Fruit fly (Drosophila melanogaster): ENCODE results near the gene CG13698.

DNA sequence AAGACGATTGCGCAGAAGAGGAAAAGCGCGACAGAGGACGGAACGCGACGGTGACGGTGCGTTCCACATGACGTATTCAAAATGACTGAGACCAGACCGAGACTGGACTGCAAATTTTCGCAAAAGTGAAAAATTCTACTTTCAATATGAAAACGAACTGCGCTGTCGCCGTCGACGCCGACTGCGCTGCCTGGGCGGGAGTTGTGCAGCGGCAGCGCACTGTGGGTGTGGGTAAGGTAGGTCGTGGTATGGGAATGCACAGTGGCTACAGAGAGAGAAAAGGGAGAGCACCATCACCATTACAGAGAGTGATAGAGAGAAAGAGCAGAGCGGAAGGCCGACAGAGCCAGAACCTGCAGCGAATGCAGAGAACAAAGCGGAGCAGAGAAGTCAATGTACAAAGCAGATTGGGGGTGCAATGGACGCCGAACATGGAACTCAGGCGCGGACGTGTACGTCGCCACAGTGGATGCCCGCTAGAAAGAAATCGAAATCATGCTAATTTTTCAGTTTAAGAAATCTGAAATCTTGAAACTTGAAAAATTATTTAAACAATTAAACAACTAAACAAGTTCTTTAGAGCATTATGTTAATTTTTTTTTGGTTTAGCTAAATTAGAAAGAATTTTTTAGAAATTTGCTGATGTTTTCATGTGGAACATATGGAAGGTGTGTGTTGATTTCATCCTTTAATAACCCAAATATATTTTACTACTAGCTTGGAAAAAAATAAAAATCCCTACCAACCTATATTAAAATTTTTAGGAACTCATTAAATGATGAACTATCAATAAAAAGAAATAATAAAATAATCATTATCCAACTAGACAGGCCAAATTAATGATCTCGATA lies 41.1 kb downstream of the CG13698 start, which contains the start of gene Eip75B:
- TF ChIP-seq psq (optimal IDR thresholded peaks at IDR 0.05) (no peak), CG8478 (optimal IDR thresholded peaks at IDR 0.05) (no peak), pan (optimal IDR thresholded peaks at IDR 0.05) (no peak), Dll (optimal IDR thresholded peaks at IDR 0.05) (no peak), usp (GFP tag; optimal IDR thresholded peaks at IDR 0.05) (no peak)

Measured in whole organism.